Fruit fly (Drosophila melanogaster) S2 (cell line): ENCODE results near the gene Hcs.

Source experiments
- CG8478 ChIP-seq: fragments of >200 bp; optimal IDR thresholded peaks from 2 replicates; lab custom pipeline; 2018
- CTCF ChIP-seq, 2 experiments: fragments of >200 bp; optimal IDR thresholded peaks; 2 replicates each; lab custom pipeline; 2018

DNA sequence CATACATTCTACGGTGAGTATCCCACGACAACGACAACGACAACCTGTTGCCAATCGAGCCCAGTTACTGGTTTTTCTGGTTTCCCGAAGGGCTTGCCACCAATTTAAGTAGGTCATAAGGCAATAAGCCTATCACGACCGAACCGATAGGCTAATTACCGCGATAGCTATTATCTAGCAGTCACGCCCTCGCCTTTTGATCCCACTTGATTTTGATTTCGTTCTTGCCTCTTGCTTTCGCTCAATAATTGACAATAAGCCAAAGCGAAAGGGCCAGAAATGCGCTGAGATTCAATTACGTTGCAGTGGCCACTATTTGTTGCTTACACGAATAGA, 43.1 kb downstream of the Hcs start:
- TF ChIP-seq CG8478 = no peak
- TF ChIP-seq CTCF (optimal IDR thresholded peaks at IDR 0.05; lab: Kevin White, UChicago) = no peak
